Fruit fly (Drosophila melanogaster) whole organism, embryonic: ENCODE results near the gene CG31495.

Experiments used
- Aef1 ChIP-seq: fragments of 200-800 bp; sonication (Bioruptor generic); IDR thresholded peaks from 3 replicates; pipeline ENCODE4 v1.3.6; 2022; ENCODE audit warnings: missing biosample characterization, missing genetic modification characterization
- Blimp-1 ChIP-seq: fragments of 200-800 bp; sonication (Bioruptor generic); optimal IDR thresholded peaks from 3 replicates; lab custom pipeline; 2018; ENCODE audit warnings: missing biosample characterization, missing genetic modification characterization, mild to moderate bottlenecking, moderate library complexity, missing genetic modification reagents
- CG10147 ChIP-seq: fragments of 200-800 bp; sonication (Bioruptor generic); optimal IDR thresholded peaks from 2 replicates; lab custom pipeline; 2019; ENCODE audit warnings: missing biosample characterization, mild to moderate bottlenecking, missing genetic modification characterization, moderate library complexity
- CG12104 ChIP-seq: fragments of 200-800 bp; sonication (Bioruptor generic); optimal IDR thresholded peaks from 3 replicates; lab custom pipeline; 2016; ENCODE audit warnings: missing biosample characterization, missing genetic modification characterization
- CG17912 ChIP-seq: fragments of 200-800 bp; sonication (Bioruptor generic); optimal IDR thresholded peaks from 2 replicates; lab custom pipeline; 2018; ENCODE audit warnings: missing biosample characterization, mild to moderate bottlenecking, missing genetic modification characterization
- CG2712 ChIP-seq: fragments of 200-800 bp; optimal IDR thresholded peaks from 3 replicates; lab custom pipeline; 2019; ENCODE audit warnings: missing biosample characterization, mild to moderate bottlenecking, missing genetic modification characterization, moderate library complexity
- CG30020 ChIP-seq: fragments of 200-800 bp; optimal IDR thresholded peaks from 2 replicates; lab custom pipeline; 2019; ENCODE audit warnings: missing biosample characterization, mild to moderate bottlenecking, missing genetic modification characterization, moderate library complexity
- CG33557 ChIP-seq: fragments of 200-800 bp; sonication (Bioruptor generic); optimal IDR thresholded peaks from 2 replicates; lab custom pipeline; 2019; ENCODE audit warnings: missing biosample characterization, mild to moderate bottlenecking, missing genetic modification characterization, moderate library complexity
- CG3726 ChIP-seq: fragments of 200-800 bp; sonication (Bioruptor generic); IDR thresholded peaks from 3 replicates; pipeline ENCODE4, ENCODE4 v1.3.6; 2022; ENCODE audit warnings: missing biosample characterization, missing genetic modification characterization
- CG42726 ChIP-seq: fragments of 200-800 bp; sonication (Bioruptor generic); IDR thresholded peaks from 2 replicates; pipeline ENCODE4 v1.3.6; 2022; ENCODE audit warnings: missing biosample characterization, missing genetic modification characterization; ENCODE audit not compliant: partially characterized antibody
- CG4282 ChIP-seq: fragments of 200-800 bp; sonication (Bioruptor generic); optimal IDR thresholded peaks from 2 replicates; lab custom pipeline; 2016; ENCODE audit warnings: missing biosample characterization, missing genetic modification characterization
- CG6689 ChIP-seq: fragments of 200-800 bp; sonication (Bioruptor generic); IDR thresholded peaks from 2 replicates; pipeline ENCODE4 v1.3.6; 2022; ENCODE audit warnings: missing biosample characterization, missing genetic modification characterization
- CG6791 ChIP-seq: fragments of 200-800 bp; sonication (Bioruptor generic); IDR thresholded peaks from 3 replicates; pipeline ENCODE4 v1.3.6; 2022; ENCODE audit warnings: missing biosample characterization, missing genetic modification characterization; ENCODE audit not compliant: partially characterized antibody
- CG7372 ChIP-seq: fragments of 200-800 bp; sonication (Bioruptor generic); IDR thresholded peaks from 2 replicates; pipeline ENCODE4 v1.3.6; 2022; ENCODE audit warnings: missing biosample characterization, missing genetic modification characterization
- CG7839 ChIP-seq: fragments of 200-800 bp; sonication (Bioruptor generic); optimal IDR thresholded peaks from 3 replicates; lab custom pipeline; 2018; ENCODE audit warnings: missing biosample characterization, mild to moderate bottlenecking, missing genetic modification characterization, moderate library complexity
- CG8089 ChIP-seq: fragments of 200-800 bp; sonication (Bioruptor generic); optimal IDR thresholded peaks from 3 replicates; lab custom pipeline; 2016; ENCODE audit warnings: missing biosample characterization, missing genetic modification characterization
- CG8359 ChIP-seq: fragments of 200-800 bp; sonication (Bioruptor generic); optimal IDR thresholded peaks from 2 replicates; lab custom pipeline; 2017; ENCODE audit warnings: missing biosample characterization, mild to moderate bottlenecking, missing genetic modification characterization, borderline replicate concordance
- CTCF ChIP-seq: fragments of 200-800 bp; sonication (Bioruptor generic); optimal IDR thresholded peaks from 2 replicates; lab custom pipeline; 2017; ENCODE audit warnings: missing biosample characterization, mild to moderate bottlenecking, missing genetic modification characterization, moderate library complexity
- Dad ChIP-seq: fragments of 200-800 bp; sonication (Bioruptor generic); optimal IDR thresholded peaks from 3 replicates; lab custom pipeline; 2016; ENCODE audit warnings: missing biosample characterization, missing genetic modification characterization
- Deaf1 ChIP-seq: fragments of 200-800 bp; optimal IDR thresholded peaks from 3 replicates; lab custom pipeline; 2019; ENCODE audit warnings: missing biosample characterization, mild to moderate bottlenecking, missing genetic modification characterization, moderate library complexity
- Doc2 ChIP-seq: fragments of 200-800 bp; sonication (Bioruptor generic); IDR thresholded peaks from 2 replicates; pipeline ENCODE4 v1.3.6; 2022; ENCODE audit warnings: missing biosample characterization, missing genetic modification characterization
- Dp ChIP-seq: fragments of 200-800 bp; sonication (Bioruptor generic); optimal IDR thresholded peaks from 2 replicates; lab custom pipeline; 2018; ENCODE audit warnings: missing biosample characterization, mild to moderate bottlenecking, missing genetic modification characterization, moderate library complexity
- E2f2 ChIP-seq: fragments of 200-800 bp; sonication (Bioruptor generic); IDR thresholded peaks from 2 replicates; pipeline ENCODE4 v1.3.6; 2022; ENCODE audit warnings: missing biosample characterization, missing genetic modification characterization
- Ets65A ChIP-seq: fragments of 200-800 bp; sonication (Bioruptor generic); peaks from one replicate; lab custom pipeline; 2016; ENCODE audit warnings: missing biosample characterization, missing genetic modification characterization
- HmgD ChIP-seq: fragments of 200-800 bp; sonication (Bioruptor generic); optimal IDR thresholded peaks from 3 replicates; lab custom pipeline; 2016; ENCODE audit warnings: missing biosample characterization, missing genetic modification characterization
- Jarid2 ChIP-seq: fragments of 200-800 bp; sonication (Bioruptor generic); optimal IDR thresholded peaks from 3 replicates; lab custom pipeline; 2017; ENCODE audit warnings: mild to moderate bottlenecking, missing biosample characterization, missing genetic modification reagents, missing genetic modification characterization
- Lhr ChIP-seq: fragments of 200-800 bp; sonication (Bioruptor generic); optimal IDR thresholded peaks from 3 replicates; lab custom pipeline; 2017; ENCODE audit warnings: mild to moderate bottlenecking, missing biosample characterization, missing genetic modification reagents, missing genetic modification characterization
- Lim3 ChIP-seq: fragments of 200-800 bp; sonication (Bioruptor generic); IDR thresholded peaks from 2 replicates; pipeline ENCODE4 v1.3.6; 2022; ENCODE audit warnings: missing biosample characterization, missing genetic modification characterization
- MBD-R2 ChIP-seq: fragments of 200-800 bp; sonication (Bioruptor generic); IDR thresholded peaks from 2 replicates; pipeline ENCODE4 v1.3.6; 2022; ENCODE audit warnings: missing biosample characterization, missing genetic modification characterization
- Myb ChIP-seq: fragments of 200-800 bp; sonication (Bioruptor generic); optimal IDR thresholded peaks from 2 replicates; lab custom pipeline; 2016; ENCODE audit warnings: missing biosample characterization, missing genetic modification characterization
- Rfx ChIP-seq: fragments of 200-800 bp; sonication (Bioruptor generic); IDR thresholded peaks from 2 replicates; pipeline ENCODE4 v1.3.6; 2022; ENCODE audit warnings: missing biosample characterization, missing genetic modification characterization
- Ssrp ChIP-seq: fragments of 200-800 bp; sonication (Bioruptor generic); optimal IDR thresholded peaks from 2 replicates; lab custom pipeline; 2018; ENCODE audit warnings: missing biosample characterization, mild to moderate bottlenecking, missing genetic modification characterization, moderate library complexity
- Tbp ChIP-seq: fragments of >200 bp; optimal IDR thresholded peaks from 2 replicates; lab custom pipeline; 2018; ENCODE audit warnings: missing biosample characterization, missing genetic modification characterization
- ac ChIP-seq: fragments of 200-800 bp; sonication (Bioruptor generic); optimal IDR thresholded peaks from 3 replicates; lab custom pipeline; 2017; ENCODE audit warnings: missing biosample characterization, mild to moderate bottlenecking, missing genetic modification characterization
- amos ChIP-seq: fragments of 200-800 bp; sonication (Bioruptor generic); IDR thresholded peaks from 2 replicates; pipeline ENCODE4 v1.3.6; 2022; ENCODE audit warnings: missing biosample characterization, missing genetic modification characterization; ENCODE audit not compliant: partially characterized antibody
- az2 ChIP-seq: fragments of 200-800 bp; sonication (Bioruptor generic); optimal IDR thresholded peaks from 3 replicates; lab custom pipeline; 2016; ENCODE audit warnings: missing biosample characterization, missing genetic modification characterization
- bab2 ChIP-seq: fragments of 200-800 bp; sonication (Bioruptor generic); optimal IDR thresholded peaks from 2 replicates; lab custom pipeline; 2016; ENCODE audit warnings: missing biosample characterization, missing genetic modification characterization
- cg ChIP-seq: fragments of 200-800 bp; sonication (Bioruptor generic); optimal IDR thresholded peaks from 3 replicates; lab custom pipeline; 2019; ENCODE audit warnings: missing biosample characterization, mild to moderate bottlenecking, missing genetic modification characterization, moderate library complexity
- chm ChIP-seq: fragments of 200-800 bp; sonication (Bioruptor generic); IDR thresholded peaks from 2 replicates; pipeline ENCODE4 v1.3.6; 2022; ENCODE audit warnings: missing biosample characterization, missing genetic modification characterization
- crc ChIP-seq: fragments of 200-800 bp; sonication (Bioruptor generic); optimal IDR thresholded peaks from 2 replicates; lab custom pipeline; 2016; ENCODE audit warnings: missing biosample characterization, missing genetic modification characterization
- da ChIP-seq: fragments of 200-800 bp; sonication (Bioruptor generic); optimal IDR thresholded peaks from 2 replicates; lab custom pipeline; 2016; ENCODE audit warnings: missing biosample characterization, missing genetic modification characterization
- grau ChIP-seq: fragments of 200-800 bp; optimal IDR thresholded peaks from 3 replicates; lab custom pipeline; 2019; ENCODE audit warnings: missing biosample characterization, mild to moderate bottlenecking, missing genetic modification characterization, moderate library complexity
- hth ChIP-seq: fragments of >200 bp; optimal IDR thresholded peaks from 2 replicates; lab custom pipeline; 2017; ENCODE audit warnings: inconsistent platforms
- kni ChIP-seq: fragments of 200-800 bp; sonication (Bioruptor generic); optimal IDR thresholded peaks from 3 replicates; lab custom pipeline; 2017; ENCODE audit warnings: mild to moderate bottlenecking, missing biosample characterization, missing genetic modification reagents, missing genetic modification characterization
- nmo ChIP-seq: fragments of 200-800 bp; sonication (Bioruptor generic); optimal IDR thresholded peaks from 2 replicates; lab custom pipeline; 2018; ENCODE audit warnings: missing biosample characterization, mild to moderate bottlenecking, missing genetic modification characterization, moderate library complexity
- pan ChIP-seq, 4 experiments: fragments of >200 bp in 3 of 4; fragments of 200-800 bp in 1 of 4; sonication (Bioruptor generic) in 1 of 4; optimal IDR thresholded peaks in 3 of 4; IDR thresholded peaks in 1 of 4; 2 replicates each; pipeline versions ENCODE4 v1.3.6 to Lab custom; 2017 to 2022; ENCODE audit warnings: missing biosample characterization in 2 of 4, missing genetic modification characterization in 2 of 4, mixed read lengths in 1 of 4
- salm ChIP-seq: fragments of 200-800 bp; sonication (Bioruptor generic); optimal IDR thresholded peaks from 2 replicates; lab custom pipeline; 2018; ENCODE audit warnings: missing biosample characterization, mild to moderate bottlenecking, missing genetic modification characterization
- slou ChIP-seq: fragments of 200-800 bp; sonication (Bioruptor generic); optimal IDR thresholded peaks from 3 replicates; lab custom pipeline; 2016; ENCODE audit warnings: missing biosample characterization, missing genetic modification characterization
- tin ChIP-seq: fragments of 200-800 bp; sonication (Bioruptor generic); optimal IDR thresholded peaks from 3 replicates; lab custom pipeline; 2016; ENCODE audit warnings: missing biosample characterization, missing genetic modification characterization
- toy ChIP-seq: fragments of 200-800 bp; sonication (Bioruptor generic); IDR thresholded peaks from 2 replicates; pipeline ENCODE4 v1.3.6; 2022; ENCODE audit warnings: missing biosample characterization, missing genetic modification characterization
- zen ChIP-seq: fragments of 200-800 bp; sonication (Bioruptor generic); optimal IDR thresholded peaks from 3 replicates; lab custom pipeline; 2018; ENCODE audit warnings: missing biosample characterization, mild to moderate bottlenecking, missing genetic modification characterization, moderate library complexity

The CG31495 gene

dm6 chr3R:13837807-13838206 lies 1.9 kb downstream of the CG31495 start, which contains the start of gene Nsf2 (continued):
- peak; percentile 36; the same call in 1 of the 2 replicates for TF ChIP-seq amos (GFP tag; lab: Robert Waterston, UW)
- no peak for TF ChIP-seq crc (GFP tag; lab: Kevin White, UChicago)
- TF ChIP-seq Lhr (GFP tag; lab: Kevin White, UChicago) = peak; percentile 27
- TF ChIP-seq CG10147 (GFP tag; lab: Kevin White, UChicago) = no peak
- TF ChIP-seq MBD-R2 = peak; percentile 96
- peak; percentile 49 for TF ChIP-seq Myb (GFP tag; lab: Kevin White, UChicago)
- TF ChIP-seq CG4282 (GFP tag; lab: Kevin White, UChicago) = no peak
- TF ChIP-seq CG30020 (tag; lab: Kevin White, UChicago) = peak; percentile 24
- TF ChIP-seq pan (optimal IDR thresholded peaks at IDR 0.05; lab: Kevin White, UChicago) = no peak
- no peak for TF ChIP-seq pan (GFP tag; optimal IDR thresholded peaks at IDR 0.05 in 1 of 2, IDR thresholded peaks at IDR 0.05 in 1 of 2)
- peak; percentile 76 for TF ChIP-seq CG42726
- peak; percentile 19 for TF ChIP-seq kni (GFP tag; lab: Kevin White, UChicago)
- TF ChIP-seq CG2712 (tag; lab: Kevin White, UChicago) = peak; percentile 8
- peak; percentile 90 for TF ChIP-seq Blimp-1 (GFP tag; lab: Kevin White, UChicago)
- no peak for TF ChIP-seq ac (GFP tag; lab: Kevin White, UChicago)
- TF ChIP-seq CG7839 (tag; lab: Kevin White, UChicago) = peak; percentile 12
- peak; percentile 74 for TF ChIP-seq HmgD
- TF ChIP-seq CG7372 = no peak
- TF ChIP-seq Aef1 = no peak
- TF ChIP-seq cg (GFP tag; lab: Kevin White, UChicago) = peak; percentile 70
- no peak for TF ChIP-seq slou (GFP tag; lab: Kevin White, UChicago)
- no peak for TF ChIP-seq bab2 (GFP tag; lab: Kevin White, UChicago)
- TF ChIP-seq CG8359 (GFP tag; lab: Kevin White, UChicago) = no peak
- no peak for TF ChIP-seq CG8089
- no peak for TF ChIP-seq CG12104
- TF ChIP-seq CG6689 = no peak
- peak; percentile 62 for TF ChIP-seq chm (GFP tag; lab: Robert Waterston, UW)
- TF ChIP-seq salm = no peak
- TF ChIP-seq E2f2 = peak; percentile 99
- no peak for TF ChIP-seq hth (lab: Kevin White, UChicago)
- TF ChIP-seq az2 = no peak
- TF ChIP-seq Ets65A (GFP tag; lab: Kevin White, UChicago) = peak; percentile 87
- TF ChIP-seq nmo = peak; percentile 46
- no peak for TF ChIP-seq Ssrp (tag; lab: Kevin White, UChicago)
- peak; percentile 30 for TF ChIP-seq CG33557 (GFP tag; lab: Kevin White, UChicago)
- TF ChIP-seq Tbp (GFP tag; lab: Kevin White, UChicago) = no peak
- no peak for TF ChIP-seq tin
- TF ChIP-seq Lim3 (GFP tag; lab: Robert Waterston, UW) = no peak
- no peak for TF ChIP-seq Doc2
- TF ChIP-seq CG6791 (GFP tag; lab: Robert Waterston, UW) = peak; percentile 59; the same call in 2 of the 3 replicates
- TF ChIP-seq zen (tag; lab: Kevin White, UChicago) = peak; percentile 12
- no peak for TF ChIP-seq Jarid2 (GFP tag; lab: Kevin White, UChicago)
- TF ChIP-seq grau = peak; percentile 44
- peak; percentile 99 for TF ChIP-seq Dp (GFP tag; lab: Kevin White, UChicago)
- no peak for TF ChIP-seq CG3726 (GFP tag; lab: Robert Waterston, UW)
- TF ChIP-seq toy (GFP tag; lab: Robert Waterston, UW) = no peak
- peak; percentile 9 for TF ChIP-seq Deaf1 (tag; lab: Kevin White, UChicago)
- peak; percentile 16 for TF ChIP-seq da
- no peak for TF ChIP-seq Dad (GFP tag; lab: Kevin White, UChicago)
- peak; percentile 52 for TF ChIP-seq CTCF (GFP tag; lab: Kevin White, UChicago)
- peak; percentile 42; the same call in 1 of the 2 replicates for TF ChIP-seq Rfx (GFP tag; lab: Robert Waterston, UW)
- TF ChIP-seq CG17912 (GFP tag; lab: Kevin White, UChicago) = peak; percentile 34
